Fruit fly (Drosophila melanogaster): ENCODE results near the gene MESR3.

DNA sequence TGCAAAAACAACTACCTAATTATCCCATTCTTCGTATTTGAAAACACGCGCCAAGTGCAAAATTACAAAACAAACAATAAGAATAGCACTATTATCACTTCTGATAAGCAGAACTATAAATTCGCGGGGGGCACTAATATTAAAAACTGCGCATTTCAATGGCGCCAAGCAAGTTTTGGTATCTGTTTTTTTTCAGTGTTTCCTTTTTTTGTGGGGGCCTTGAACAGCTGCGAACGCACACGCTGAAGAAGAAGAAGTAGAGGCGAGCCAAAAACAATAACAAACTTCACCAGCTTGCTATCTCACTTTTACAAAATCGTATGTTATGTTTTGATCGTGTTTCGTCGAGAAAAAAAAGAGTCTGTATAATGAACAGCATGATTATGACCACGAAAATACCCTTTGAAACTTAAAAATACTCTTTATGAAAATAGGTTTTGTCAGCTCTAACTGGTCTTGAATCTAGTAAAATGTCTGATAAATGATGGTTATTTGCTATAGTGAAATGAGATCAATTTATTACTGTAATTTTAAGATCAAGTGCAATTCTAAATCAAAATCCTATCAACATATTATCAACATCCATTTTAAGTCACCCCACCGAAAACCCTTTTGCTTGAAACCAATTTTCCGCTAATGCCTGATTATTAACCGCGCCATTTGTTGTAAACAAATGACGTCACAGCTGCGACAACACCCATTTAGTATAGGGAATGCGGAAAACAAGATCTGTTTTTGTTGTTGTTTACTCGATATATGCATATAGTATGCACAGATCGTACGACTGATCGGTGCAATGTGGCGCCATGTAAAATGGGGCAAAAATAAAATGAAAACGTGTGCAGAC, 77.0 kb downstream of the MESR3 start:
- TF ChIP-seq psq (optimal IDR thresholded peaks at IDR 0.05) = no peak
- TF ChIP-seq EcR (GFP tag; optimal IDR thresholded peaks at IDR 0.05) = no peak
- TF ChIP-seq usp (GFP tag; optimal IDR thresholded peaks at IDR 0.05) = no peak
- no peak for TF ChIP-seq CG8478 (optimal IDR thresholded peaks at IDR 0.05)
- TF ChIP-seq Dll (optimal IDR thresholded peaks at IDR 0.05) = no peak
- peak; percentile 3 for TF ChIP-seq pan (optimal IDR thresholded peaks at IDR 0.05)
